Fruit fly (Drosophila melanogaster) whole organism, embryonic: ENCODE measurements around the gene mRpS10.

Experiments used
- Atf3 ChIP-seq: fragments of 200-800 bp; sonication (Bioruptor generic); optimal IDR thresholded peaks from 3 replicates; lab custom pipeline; 2016; ENCODE audit warnings: missing biosample characterization, missing genetic modification characterization
- B-H2 ChIP-seq: fragments of 200-800 bp; sonication (Bioruptor generic); optimal IDR thresholded peaks from 2 replicates; lab custom pipeline; 2018; ENCODE audit warnings: missing biosample characterization, mild to moderate bottlenecking, missing genetic modification characterization
- BtbVII ChIP-seq: fragments of 200-800 bp; sonication (Bioruptor generic); optimal IDR thresholded peaks from 3 replicates; lab custom pipeline; 2017; ENCODE audit warnings: missing biosample characterization, mild to moderate bottlenecking, missing genetic modification characterization
- CG11247 ChIP-seq: fragments of 200-800 bp; sonication (Bioruptor generic); IDR thresholded peaks from 2 replicates; pipeline ENCODE4 v1.3.6; 2022; ENCODE audit warnings: missing biosample characterization, missing genetic modification characterization
- CG11398 ChIP-seq: fragments of 200-800 bp; sonication (Bioruptor generic); optimal IDR thresholded peaks from 2 replicates; lab custom pipeline; 2016; ENCODE audit warnings: missing biosample characterization, missing genetic modification characterization
- CG11696 ChIP-seq: fragments of 200-800 bp; sonication (Bioruptor generic); IDR thresholded peaks from 2 replicates; pipeline ENCODE4 v1.3.6; 2022; ENCODE audit warnings: missing biosample characterization, missing genetic modification characterization
- CG12659 ChIP-seq: fragments of 200-800 bp; sonication (Bioruptor generic); optimal IDR thresholded peaks from 3 replicates; lab custom pipeline; 2017; ENCODE audit warnings: mild to moderate bottlenecking, missing biosample characterization, missing genetic modification reagents, missing genetic modification characterization
- CG12769 ChIP-seq: fragments of 200-800 bp; sonication (Bioruptor generic); optimal IDR thresholded peaks from 2 replicates; lab custom pipeline; 2019; ENCODE audit warnings: missing biosample characterization, mild to moderate bottlenecking, missing genetic modification characterization, moderate library complexity
- CG14710 ChIP-seq: fragments of 200-800 bp; sonication (Bioruptor generic); optimal IDR thresholded peaks from 3 replicates; lab custom pipeline; 2019; ENCODE audit warnings: missing biosample characterization, mild to moderate bottlenecking, missing genetic modification characterization, moderate library complexity
- CG1647 ChIP-seq: fragments of 200-800 bp; sonication (Bioruptor generic); optimal IDR thresholded peaks from 3 replicates; lab custom pipeline; 2016; ENCODE audit warnings: missing biosample characterization, missing genetic modification characterization
- CG17359 ChIP-seq: fragments of 200-800 bp; sonication (Bioruptor generic); optimal IDR thresholded peaks from 3 replicates; lab custom pipeline; 2018; ENCODE audit warnings: missing biosample characterization, mild to moderate bottlenecking, missing genetic modification characterization, moderate library complexity
- CG2875 ChIP-seq: fragments of 200-800 bp; sonication (Bioruptor generic); optimal IDR thresholded peaks from 2 replicates; lab custom pipeline; 2017; ENCODE audit warnings: missing biosample characterization, mild to moderate bottlenecking, missing genetic modification characterization, missing genetic modification reagents
- CG33213 ChIP-seq: fragments of 200-800 bp; sonication (Bioruptor generic); optimal IDR thresholded peaks from 3 replicates; lab custom pipeline; 2016; ENCODE audit warnings: missing biosample characterization, missing genetic modification characterization
- CG3407 ChIP-seq: fragments of 200-800 bp; sonication (Bioruptor generic); optimal IDR thresholded peaks from 2 replicates; lab custom pipeline; 2018; ENCODE audit warnings: missing biosample characterization, mild to moderate bottlenecking, missing genetic modification characterization
- CG34224 ChIP-seq: fragments of 200-800 bp; sonication (Bioruptor generic); IDR thresholded peaks from 3 replicates; pipeline ENCODE4 v1.3.6; 2022; ENCODE audit warnings: missing biosample characterization, missing genetic modification characterization; ENCODE audit not compliant: partially characterized antibody
- CG3995 ChIP-seq: fragments of 200-800 bp; sonication (Bioruptor generic); optimal IDR thresholded peaks from 3 replicates; lab custom pipeline; 2016; ENCODE audit warnings: missing biosample characterization, missing genetic modification characterization
- CG4854 ChIP-seq: fragments of 200-800 bp; sonication (Bioruptor generic); optimal IDR thresholded peaks from 2 replicates; lab custom pipeline; 2016; ENCODE audit warnings: missing biosample characterization, missing genetic modification characterization, inconsistent platforms
- CG6854 ChIP-seq: fragments of 200-800 bp; sonication (Bioruptor generic); optimal IDR thresholded peaks from 3 replicates; lab custom pipeline; 2017; ENCODE audit warnings: missing biosample characterization, mild to moderate bottlenecking, missing genetic modification characterization
- CG7786 ChIP-seq: fragments of 200-800 bp; sonication (Bioruptor generic); optimal IDR thresholded peaks from 2 replicates; lab custom pipeline; 2016; ENCODE audit warnings: missing biosample characterization, missing genetic modification characterization
- CG7839 ChIP-seq: fragments of 200-800 bp; sonication (Bioruptor generic); optimal IDR thresholded peaks from 3 replicates; lab custom pipeline; 2018; ENCODE audit warnings: missing biosample characterization, mild to moderate bottlenecking, missing genetic modification characterization, moderate library complexity
- CG8359 ChIP-seq: fragments of 200-800 bp; sonication (Bioruptor generic); optimal IDR thresholded peaks from 2 replicates; lab custom pipeline; 2017; ENCODE audit warnings: missing biosample characterization, mild to moderate bottlenecking, missing genetic modification characterization, borderline replicate concordance
- Dad ChIP-seq: fragments of 200-800 bp; sonication (Bioruptor generic); optimal IDR thresholded peaks from 3 replicates; lab custom pipeline; 2016; ENCODE audit warnings: missing biosample characterization, missing genetic modification characterization
- Dfd ChIP-seq, 2 experiments: fragments of >200 bp; optimal IDR thresholded peaks; 2 replicates each; lab custom pipeline; 2017; ENCODE audit warnings: missing biosample characterization in 2 of 2, missing genetic modification characterization in 2 of 2
- Doc2 ChIP-seq: fragments of 200-800 bp; sonication (Bioruptor generic); IDR thresholded peaks from 2 replicates; pipeline ENCODE4 v1.3.6; 2022; ENCODE audit warnings: missing biosample characterization, missing genetic modification characterization
- Hr39 ChIP-seq: fragments of >200 bp; optimal IDR thresholded peaks from 2 replicates; lab custom pipeline; 2017
- Hsf ChIP-seq: fragments of 200-800 bp; sonication (Bioruptor generic); optimal IDR thresholded peaks from 3 replicates; lab custom pipeline; 2016; ENCODE audit warnings: missing biosample characterization, missing genetic modification characterization
- Jarid2 ChIP-seq: fragments of 200-800 bp; sonication (Bioruptor generic); optimal IDR thresholded peaks from 3 replicates; lab custom pipeline; 2017; ENCODE audit warnings: mild to moderate bottlenecking, missing biosample characterization, missing genetic modification reagents, missing genetic modification characterization
- Lim3 ChIP-seq: fragments of 200-800 bp; sonication (Bioruptor generic); IDR thresholded peaks from 2 replicates; pipeline ENCODE4 v1.3.6; 2022; ENCODE audit warnings: missing biosample characterization, missing genetic modification characterization
- Optix ChIP-seq: fragments of 200-800 bp; sonication (Bioruptor generic); IDR thresholded peaks from 3 replicates; pipeline ENCODE4 v1.3.6; 2022; ENCODE audit warnings: missing biosample characterization, missing genetic modification characterization
- Rfx ChIP-seq: fragments of 200-800 bp; sonication (Bioruptor generic); IDR thresholded peaks from 2 replicates; pipeline ENCODE4 v1.3.6; 2022; ENCODE audit warnings: missing biosample characterization, missing genetic modification characterization
- Scr ChIP-seq: fragments of 200-800 bp; sonication (Bioruptor generic); IDR thresholded peaks from 2 replicates; pipeline ENCODE4 v1.3.6; 2022; ENCODE audit warnings: missing biosample characterization, missing genetic modification characterization; ENCODE audit not compliant: partially characterized antibody
- Sox102F ChIP-seq: fragments of 200-800 bp; sonication (Bioruptor generic); optimal IDR thresholded peaks from 2 replicates; lab custom pipeline; 2018; ENCODE audit warnings: missing biosample characterization, mild to moderate bottlenecking, missing genetic modification characterization, moderate library complexity
- amos ChIP-seq: fragments of 200-800 bp; sonication (Bioruptor generic); IDR thresholded peaks from 2 replicates; pipeline ENCODE4 v1.3.6; 2022; ENCODE audit warnings: missing biosample characterization, missing genetic modification characterization; ENCODE audit not compliant: partially characterized antibody
- ara ChIP-seq: fragments of 200-800 bp; sonication (Bioruptor generic); IDR thresholded peaks from 2 replicates; pipeline ENCODE4 v1.3.6; 2022; ENCODE audit warnings: missing biosample characterization, missing genetic modification characterization
- corto ChIP-seq: fragments of 200-800 bp; sonication (Bioruptor generic); optimal IDR thresholded peaks from 2 replicates; lab custom pipeline; 2016; ENCODE audit warnings: missing biosample characterization, mild to moderate bottlenecking, missing genetic modification characterization, moderate library complexity
- dysf ChIP-seq: fragments of 200-800 bp; sonication (Bioruptor generic); IDR thresholded peaks from 3 replicates; pipeline ENCODE4 v1.3.6; 2022; ENCODE audit warnings: missing biosample characterization, missing genetic modification characterization
- exex ChIP-seq: fragments of 200-800 bp; sonication (Bioruptor generic); optimal IDR thresholded peaks from 4 replicates; lab custom pipeline; 2018; ENCODE audit warnings: missing biosample characterization, mild to moderate bottlenecking, missing genetic modification characterization, moderate library complexity
- fd96Cb ChIP-seq: fragments of 200-800 bp; sonication (Bioruptor generic); optimal IDR thresholded peaks from 2 replicates; lab custom pipeline; 2018; ENCODE audit warnings: missing biosample characterization, mild to moderate bottlenecking, missing genetic modification characterization, moderate library complexity
- gem ChIP-seq: fragments of 200-800 bp; sonication (Bioruptor generic); optimal IDR thresholded peaks from 2 replicates; lab custom pipeline; 2019; ENCODE audit warnings: missing biosample characterization, mild to moderate bottlenecking, missing genetic modification characterization, moderate library complexity
- hth ChIP-seq: fragments of >200 bp; optimal IDR thresholded peaks from 2 replicates; lab custom pipeline; 2017; ENCODE audit warnings: inconsistent platforms
- insv ChIP-seq, 2 experiments: fragments of 200-800 bp; sonication (Bioruptor generic); optimal IDR thresholded peaks; 3 replicates each; lab custom pipeline; 2016 to 2018; ENCODE audit warnings: missing biosample characterization in 2 of 2, missing genetic modification characterization in 2 of 2
- jigr1 ChIP-seq: fragments of 200-800 bp; sonication (Bioruptor generic); IDR thresholded peaks from 3 replicates; pipeline ENCODE4 v1.3.6; 2022; ENCODE audit warnings: missing biosample characterization, missing genetic modification characterization
- kah ChIP-seq: fragments of 200-800 bp; sonication (Bioruptor generic); optimal IDR thresholded peaks from 2 replicates; lab custom pipeline; 2018; ENCODE audit warnings: missing biosample characterization, mild to moderate bottlenecking, missing genetic modification characterization
- oc ChIP-seq: fragments of 200-800 bp; sonication (Bioruptor generic); optimal IDR thresholded peaks from 2 replicates; lab custom pipeline; 2018; ENCODE audit warnings: missing biosample characterization, mild to moderate bottlenecking, missing genetic modification characterization, moderate library complexity
- phol ChIP-seq: fragments of 200-800 bp; sonication (Bioruptor generic); optimal IDR thresholded peaks from 3 replicates; lab custom pipeline; 2018; ENCODE audit warnings: missing biosample characterization, mild to moderate bottlenecking, missing genetic modification characterization, moderate library complexity
- slp2 ChIP-seq: fragments of 200-800 bp; sonication (Bioruptor generic); optimal IDR thresholded peaks from 2 replicates; lab custom pipeline; 2016; ENCODE audit warnings: missing biosample characterization, missing genetic modification characterization
- sob ChIP-seq: fragments of 200-800 bp; sonication (Bioruptor generic); IDR thresholded peaks from 2 replicates; pipeline ENCODE4 v1.3.6; 2022; ENCODE audit warnings: missing biosample characterization, missing genetic modification characterization
- sqz ChIP-seq: fragments of 200-800 bp; sonication (Bioruptor generic); optimal IDR thresholded peaks from 3 replicates; lab custom pipeline; 2018; ENCODE audit warnings: missing biosample characterization, mild to moderate bottlenecking, missing genetic modification characterization
- stwl ChIP-seq: fragments of 200-800 bp; sonication (Bioruptor generic); optimal IDR thresholded peaks from 3 replicates; lab custom pipeline; 2018; ENCODE audit warnings: missing biosample characterization, mild to moderate bottlenecking, missing genetic modification characterization, moderate library complexity

mRpS10 gene

DNA sequence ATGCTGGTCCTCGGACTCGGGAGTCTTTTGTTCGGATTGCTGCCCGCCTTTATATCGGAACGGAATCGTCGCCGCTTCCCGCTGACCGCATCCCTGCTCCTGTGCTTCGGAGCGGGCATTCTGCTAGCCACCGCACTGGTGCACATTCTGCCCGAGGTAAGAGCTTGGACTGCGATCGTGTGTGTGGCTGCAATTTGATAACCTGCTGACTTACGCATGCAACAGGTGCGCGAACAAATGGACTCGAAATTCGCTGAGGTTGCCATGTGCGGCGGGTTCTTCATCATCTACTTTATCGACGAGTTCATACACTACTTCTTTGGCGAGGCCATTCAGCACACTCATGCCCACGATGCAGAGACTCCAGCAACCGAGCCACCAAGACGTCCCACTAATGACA is 39.4 kb downstream of the mRpS10 start:
- TF ChIP-seq gem (tag; lab: Kevin White, UChicago) (no peak), Hsf (no peak), insv (GFP tag; optimal IDR thresholded peaks at IDR 0.05; lab: Kevin White, UChicago) (no peak), CG34224 (0 out of 3 replicates have a peak, but pooled peaks have one; percentile 27), CG8359 (no peak), kah (GFP tag; lab: Kevin White, UChicago) (peak; percentile 71)

- TF ChIP-seq CG11696 (peak; percentile 80), amos (peak; percentile 88), B-H2 (GFP tag; lab: Kevin White, UChicago) (peak; percentile 99), CG33213 (peak; percentile 85), CG6854 (GFP tag; lab: Kevin White, UChicago) (peak; percentile 95), CG7786 (peak; percentile 87), sob (GFP tag; lab: Robert Waterston, UW) (peak; percentile 96), CG3407 (peak; percentile 96), CG1647 (GFP tag; lab: Kevin White, UChicago) (peak; percentile 91), Doc2 (GFP tag; lab: Robert Waterston, UW) (peak; percentile 81), sqz (peak; percentile 99), Dfd (GFP tag; optimal IDR thresholded peaks at IDR 0.05; lab: Kevin White, UChicago) (no peak), stwl (tag; lab: Kevin White, UChicago) (peak; percentile 87), Hr39 (lab: Kevin White, UChicago) (no peak), CG11398 (GFP tag; lab: Kevin White, UChicago) (peak; percentile 74), ara (GFP tag; lab: Robert Waterston, UW) (peak; percentile 96), CG17359 (tag; lab: Kevin White, UChicago) (peak; percentile 98), Atf3 (GFP tag; lab: Kevin White, UChicago) (peak; percentile 84), CG3995 (GFP tag; lab: Kevin White, UChicago) (peak; percentile 84), Sox102F (GFP tag; lab: Kevin White, UChicago) (peak; percentile 98), exex (peak; percentile 92), jigr1 (peak; percentile 93), BtbVII (GFP tag; lab: Kevin White, UChicago) (peak; percentile 97), phol (tag; lab: Kevin White, UChicago) (peak; percentile 100), fd96Cb (peak; percentile 98), Rfx (peak; percentile 97), Lim3 (GFP tag; lab: Robert Waterston, UW) (peak; percentile 85), CG34224 (peak; percentile 37; the same call in 2 of the 3 replicates), CG12659 (GFP tag; lab: Kevin White, UChicago) (peak; percentile 99), Scr (GFP tag; lab: Robert Waterston, UW) (peak; percentile 76), dysf (GFP tag; lab: Robert Waterston, UW) (peak; percentile 98), CG7839 (tag; lab: Kevin White, UChicago) (peak; percentile 99), Jarid2 (GFP tag; lab: Kevin White, UChicago) (peak; percentile 84), hth (lab: Kevin White, UChicago) (no peak), oc (tag; lab: Kevin White, UChicago) (peak; percentile 98), CG12769 (tag; lab: Kevin White, UChicago) (peak; percentile 97), CG4854 (peak; percentile 91), Optix (GFP tag; lab: Robert Waterston, UW) (peak; percentile 69; the same call in 2 of the 3 replicates), Dad (GFP tag; lab: Kevin White, UChicago) (peak; percentile 87), CG14710 (tag; lab: Kevin White, UChicago) (peak; percentile 99), slp2 (GFP tag; lab: Kevin White, UChicago) (peak; percentile 75), CG11247 (GFP tag; lab: Robert Waterston, UW) (peak; percentile 95), corto (no peak), CG2875 (GFP tag; lab: Kevin White, UChicago) (peak; percentile 94)
Observed at dm6 chr3R:15275158-15275623, 45.7 kb downstream of the mRpS10 start, which contains the start of the genes Cp190 and CG4338. Gene Cp190 (minus strand): TSS chr3R:15275241. Gene CG4338 (plus strand): TSS chr3R:15275522.
